Fruit fly (Drosophila melanogaster): ENCODE data around the gene CG14777.
A peak's percentile ranks its signal among the peaks of the same experiment; 100 is the strongest.

The CG14777 gene

DNA sequence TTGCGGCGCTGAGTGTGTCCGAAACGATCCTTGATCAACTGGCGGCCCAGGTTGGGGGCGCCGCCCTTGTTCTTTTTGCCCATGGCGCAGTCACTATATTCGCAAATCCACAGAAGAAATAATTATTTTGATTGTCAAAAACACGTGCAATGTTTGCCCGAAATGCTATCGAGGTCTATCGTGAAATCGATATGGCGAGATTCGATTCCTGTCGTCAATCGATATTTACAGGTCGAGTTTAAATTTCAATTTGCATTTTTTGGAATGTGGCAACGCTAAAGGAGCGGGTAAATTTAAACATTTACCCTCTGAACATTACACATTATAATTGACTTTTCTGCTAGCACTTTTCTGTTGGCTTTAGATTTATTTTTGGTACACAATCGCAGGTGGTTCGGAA, 1.9 kb upstream of the CG14777 start, which contains the start of gene Ns3 (continued):
- TF ChIP-seq D (optimal IDR thresholded peaks at IDR 0.05) (no peak), D (GFP tag; optimal IDR thresholded peaks at IDR 0.05) (no peak), lab (GFP tag; optimal IDR thresholded peaks at IDR 0.05) (no peak), lola (GFP tag; optimal IDR thresholded peaks at IDR 0.05) (no peak), Elba2 (GFP tag; optimal IDR thresholded peaks at IDR 0.05) (no peak), H2.0 (GFP tag; IDR thresholded peaks at IDR 0.05) (no peak), sisA (GFP tag; IDR thresholded peaks at IDR 0.05) (no peak), sqz (GFP tag; optimal IDR thresholded peaks at IDR 0.05) (no peak), Neu2 (GFP tag; optimal IDR thresholded peaks at IDR 0.05; ENCODE audit: borderline replicate concordance) (no peak), Xrp1 (GFP tag; IDR thresholded peaks at IDR 0.05) (no peak), CrebB (tag; optimal IDR thresholded peaks at IDR 0.05) (no peak), nom (GFP tag; optimal IDR thresholded peaks at IDR 0.05) (no peak), so (GFP tag; IDR thresholded peaks at IDR 0.05) (no peak), cato (GFP tag; optimal IDR thresholded peaks at IDR 0.05; ENCODE audit: borderline replicate concordance) (no peak), CG10209 (GFP tag; optimal IDR thresholded peaks at IDR 0.05) (no peak), CG17186 (GFP tag; optimal IDR thresholded peaks at IDR 0.05) (no peak), CG9932 (GFP tag; IDR thresholded peaks at IDR 0.05) (no peak), btn (GFP tag; optimal IDR thresholded peaks at IDR 0.05) (no peak), CG12104 (GFP tag; optimal IDR thresholded peaks at IDR 0.05) (no peak), Fer1 (GFP tag; optimal IDR thresholded peaks at IDR 0.05) (no peak), gsb-n (tag; optimal IDR thresholded peaks at IDR 0.05) (no peak), lmd (GFP tag; IDR thresholded peaks at IDR 0.05) (no peak), Lim3 (GFP tag; IDR thresholded peaks at IDR 0.05) (no peak), CG7745 (tag; optimal IDR thresholded peaks at IDR 0.05) (no peak), rib (GFP tag; IDR thresholded peaks at IDR 0.05) (no peak), CG6272 (GFP tag; IDR thresholded peaks at IDR 0.05) (no peak), Drgx (GFP tag; IDR thresholded peaks at IDR 0.05) (no peak), kni (GFP tag; optimal IDR thresholded peaks at IDR 0.05) (no peak), CG13123 (GFP tag; optimal IDR thresholded peaks at IDR 0.05) (no peak), ash1 (GFP tag; optimal IDR thresholded peaks at IDR 0.05) (no peak), CG9797 (GFP tag; optimal IDR thresholded peaks at IDR 0.05) (peak; percentile 28), YL-1 (GFP tag; optimal IDR thresholded peaks at IDR 0.05) (peak; percentile 63), cas (GFP tag; IDR thresholded peaks at IDR 0.05) (no peak), Oli (tag; optimal IDR thresholded peaks at IDR 0.05) (no peak), org-1 (GFP tag; optimal IDR thresholded peaks at IDR 0.05) (no peak), fru (optimal IDR thresholded peaks at IDR 0.05) (no peak), pita (GFP tag; optimal IDR thresholded peaks at IDR 0.05) (no peak), bsh (GFP tag; optimal IDR thresholded peaks at IDR 0.05) (no peak), Eip74EF (GFP tag; optimal IDR thresholded peaks at IDR 0.05) (no peak), Xbp1 (GFP tag; optimal IDR thresholded peaks at IDR 0.05) (no peak), eve (GFP tag; optimal IDR thresholded peaks at IDR 0.05) (no peak), sug (tag; optimal IDR thresholded peaks at IDR 0.05) (peak; percentile 1), ro (GFP tag; IDR thresholded peaks at IDR 0.05) (no peak), nmo (GFP tag; optimal IDR thresholded peaks at IDR 0.05) (no peak), dpn (GFP tag; optimal IDR thresholded peaks at IDR 0.05) (no peak), CG17829 (tag; optimal IDR thresholded peaks at IDR 0.05) (peak; percentile 18), crp (GFP tag; optimal IDR thresholded peaks at IDR 0.05) (peak in 1 of 2 experiments; percentile 37), CG12942 (GFP tag; optimal IDR thresholded peaks at IDR 0.05) (no peak), Nf-YB (GFP tag; optimal IDR thresholded peaks at IDR 0.05) (no peak), gt (GFP tag; IDR thresholded peaks at IDR 0.05) (no peak), bab2 (GFP tag; optimal IDR thresholded peaks at IDR 0.05) (no peak), CG2120 (GFP tag; optimal IDR thresholded peaks at IDR 0.05) (no peak)

Measured in whole organism, embryonic.